Worm (Caenorhabditis elegans) whole organism, L1 larva: ENCODE data around the gene folt-3.
A peak's percentile ranks its signal among the peaks of the same experiment; 100 is the strongest.

Experiments used
- aly-2 ChIP-seq: fragments of 150-350 bp; optimal IDR thresholded peaks from 2 replicates; lab custom pipeline; 2014; ENCODE audit warnings: missing biosample characterization, missing genetic modification characterization
- ceh-82 ChIP-seq, 3 experiments: fragments of 150-350 bp in 1 of 3; sonication (generic microtip) in 2 of 3; optimal IDR thresholded peaks; 2 replicates each; lab custom pipeline; 2014 to 2017; ENCODE audit warnings: missing biosample characterization in 3 of 3, missing genetic modification characterization in 3 of 3
- dsc-1 ChIP-seq: sonication (generic microtip); optimal IDR thresholded peaks from 2 replicates; lab custom pipeline; 2016; ENCODE audit warnings: mild to moderate bottlenecking, missing genetic modification characterization, missing compliant biosample characterization
- efl-1 ChIP-seq, 4 experiments: fragments of 150-350 bp; optimal IDR thresholded peaks in 3 of 4; peaks in 1 of 4; 1 replicate in 1 of 4; 2 replicates in 3 of 4; lab custom pipeline; 2014; ENCODE audit warnings: missing biosample characterization in 2 of 4, missing genetic modification characterization in 2 of 4, missing genetic modification reagents in 2 of 4
- fkh-4 ChIP-seq: sonication (generic microtip); optimal IDR thresholded peaks from 2 replicates; lab custom pipeline; 2016; ENCODE audit warnings: missing compliant biosample characterization, missing genetic modification characterization, borderline replicate concordance
- hlh-4 ChIP-seq: sonication (generic microtip); optimal IDR thresholded peaks from 2 replicates; lab custom pipeline; 2016; ENCODE audit warnings: mild to moderate bottlenecking, missing genetic modification characterization, missing compliant biosample characterization
- mef-2 ChIP-seq: fragments of 150-350 bp; optimal IDR thresholded peaks from 2 replicates; lab custom pipeline; 2014; ENCODE audit warnings: missing biosample characterization, missing genetic modification characterization
- nhr-71 ChIP-seq: sonication (generic microtip); optimal IDR thresholded peaks from 2 replicates; lab custom pipeline; 2016; ENCODE audit warnings: mild to moderate bottlenecking, missing genetic modification characterization, moderate library complexity, missing compliant biosample characterization
- nhr-77 ChIP-seq: fragments of 150-350 bp; optimal IDR thresholded peaks from 2 replicates; lab custom pipeline; 2014; ENCODE audit warnings: missing biosample characterization, missing genetic modification characterization
- nhr-85 ChIP-seq: sonication (generic microtip); peaks from one replicate; lab custom pipeline; 2016; ENCODE audit warnings: missing genetic modification characterization, inconsistent platforms, missing compliant biosample characterization
- sptf-1 ChIP-seq: fragments of 150-350 bp; optimal IDR thresholded peaks from 2 replicates; lab custom pipeline; 2014; ENCODE audit warnings: missing biosample characterization, missing genetic modification characterization
- tbx-2 ChIP-seq: sonication (generic microtip); optimal IDR thresholded peaks from 2 replicates; lab custom pipeline; 2016; ENCODE audit warnings: missing genetic modification characterization, missing compliant biosample characterization
- tlp-1 ChIP-seq: fragments of 150-350 bp; optimal IDR thresholded peaks from 2 replicates; lab custom pipeline; 2014; ENCODE audit warnings: missing biosample characterization, missing genetic modification characterization
- unc-30 ChIP-seq: sonication (generic microtip); optimal IDR thresholded peaks from 2 replicates; lab custom pipeline; 2017; ENCODE audit warnings: missing biosample characterization, missing genetic modification characterization
- unc-62 ChIP-seq: fragments of 150-350 bp; optimal IDR thresholded peaks from 2 replicates; lab custom pipeline; 2014; ENCODE audit warnings: missing biosample characterization, missing genetic modification reagents, missing genetic modification characterization
- unc-98 ChIP-seq: fragments of 200-800 bp; sonication (Bioruptor generic); IDR thresholded peaks from 2 replicates; pipeline ENCODE4 v1.3.6; 2022; ENCODE audit warnings: missing genetic modification characterization, missing compliant biosample characterization
- zip-4 ChIP-seq: fragments of 200-800 bp; sonication (Bioruptor generic); optimal IDR thresholded peaks from 2 replicates; lab custom pipeline; 2018; ENCODE audit warnings: mild to moderate bottlenecking, missing genetic modification characterization, moderate library complexity, missing compliant biosample characterization

folt-3 gene

ce11 chrV:7558693-7559092 lies 50.9 kb downstream of the folt-3 start, which contains the start of gene ets-7:
ets-7 (minus strand) TSS chrV:7558793.
- no peak for TF ChIP-seq nhr-77 (tag; lab: Kevin White, UChicago)
- no peak for TF ChIP-seq efl-1 (optimal IDR thresholded peaks at IDR 0.05; lab: Kevin White, UChicago)
- peak in 1 of 2 experiments; percentile 33 for TF ChIP-seq efl-1 (GFP tag; optimal IDR thresholded peaks at IDR 0.05 in 1 of 2; lab: Kevin White, UChicago)
- TF ChIP-seq, all 84 proteins: peak for 1

DNA sequence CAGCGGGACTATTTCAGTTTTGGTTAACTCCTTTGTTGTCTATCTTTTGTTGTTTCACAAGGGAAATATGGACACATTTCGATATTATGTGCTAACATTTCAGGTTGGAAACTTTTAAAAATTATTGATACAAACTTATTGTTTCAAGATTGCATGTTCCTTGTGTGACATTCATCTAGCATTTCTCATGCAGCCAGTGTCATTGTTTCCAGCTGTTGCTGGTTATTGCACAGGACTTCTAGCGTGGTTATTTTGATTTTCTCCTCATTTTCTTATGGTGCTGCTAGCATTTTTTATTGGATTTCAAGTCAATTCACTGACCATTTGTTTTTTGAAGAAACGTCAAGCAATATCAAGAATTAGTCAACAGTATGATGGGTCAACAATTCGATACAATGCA lies 53.7 kb downstream of the folt-3 start:
- TF ChIP-seq unc-98 (no peak), tbx-2 (tag; lab: Kevin White, UChicago) (no peak), nhr-77 (tag; lab: Kevin White, UChicago) (no peak), aly-2 (tag; lab: Kevin White, UChicago) (no peak), fkh-4 (peak; percentile 55), nhr-85 (tag; lab: Kevin White, UChicago) (no peak), zip-4 (GFP tag; lab: Kevin White, UChicago) (no peak), unc-62 (GFP tag; lab: Kevin White, UChicago) (no peak), sptf-1 (tag; lab: Kevin White, UChicago) (no peak), efl-1 (optimal IDR thresholded peaks at IDR 0.05; lab: Kevin White, UChicago) (no peak), efl-1 (GFP tag; optimal IDR thresholded peaks at IDR 0.05 in 1 of 2; lab: Kevin White, UChicago) (peak in 1 of 2 experiments; percentile 24), unc-30 (tag; lab: Kevin White, UChicago) (no peak), dsc-1 (tag; lab: Kevin White, UChicago) (peak; percentile 78), ceh-82 (tag; optimal IDR thresholded peaks at IDR 0.05; lab: Kevin White, UChicago) (no peak)
- TF ChIP-seq, all 84 proteins: peak for 3

ce11 chrV:7553873-7554362 lies 55.6 kb downstream of the folt-3 start, which contains the start of gene ttr-10:
ttr-10 (minus strand) TSS chrV:7553923.
- TF ChIP-seq hlh-4 (tag; lab: Kevin White, UChicago) = peak; percentile 44
- TF ChIP-seq dsc-1 (tag; lab: Kevin White, UChicago) = peak; percentile 94
- TF ChIP-seq nhr-71 (tag; lab: Kevin White, UChicago) = peak; percentile 8
- no peak for TF ChIP-seq mef-2 (tag; lab: Kevin White, UChicago)
- TF ChIP-seq tlp-1 = no peak
- TF ChIP-seq fkh-4 = peak; percentile 84
